Fruit fly (Drosophila melanogaster): ENCODE results near the gene mtgo.

Gene mtgo

dm6 chr2L:16597798-16598737 is 53.3 kb downstream of the mtgo start (continued):
- no peak for TF ChIP-seq gcm2 (GFP tag; optimal IDR thresholded peaks at IDR 0.05)
- TF ChIP-seq CG31441 (GFP tag; IDR thresholded peaks at IDR 0.05): peak; percentile 45; the same call in 1 of the 2 replicates
- peak; percentile 81 for TF ChIP-seq CG8388 (GFP tag; optimal IDR thresholded peaks at IDR 0.05)
- TF ChIP-seq salm (tag; optimal IDR thresholded peaks at IDR 0.05): peak; percentile 42
- peak; percentile 62 for TF ChIP-seq CG12236 (GFP tag; optimal IDR thresholded peaks at IDR 0.05)
- TF ChIP-seq CG3065 (GFP tag; optimal IDR thresholded peaks at IDR 0.05): peak; percentile 18
- TF ChIP-seq gsb-n (tag; optimal IDR thresholded peaks at IDR 0.05): peak; percentile 74
- TF ChIP-seq dan (GFP tag; IDR thresholded peaks at IDR 0.05): no peak
- no peak for TF ChIP-seq jigr1 (GFP tag; IDR thresholded peaks at IDR 0.05)
- TF ChIP-seq ci (GFP tag; IDR thresholded peaks at IDR 0.05): peak; percentile 86
- no peak for TF ChIP-seq D19B (GFP tag; optimal IDR thresholded peaks at IDR 0.05)
- TF ChIP-seq NfI (GFP tag; optimal IDR thresholded peaks at IDR 0.05): peak; percentile 62
- TF ChIP-seq gfzf (GFP tag; optimal IDR thresholded peaks at IDR 0.05): no peak
- TF ChIP-seq pho (GFP tag; optimal IDR thresholded peaks at IDR 0.05): no peak
- no peak for TF ChIP-seq luna (GFP tag; optimal IDR thresholded peaks at IDR 0.05)
- TF ChIP-seq Neu2 (GFP tag; optimal IDR thresholded peaks at IDR 0.05; ENCODE audit: borderline replicate concordance): no peak
- TF ChIP-seq CG2875 (GFP tag; optimal IDR thresholded peaks at IDR 0.05): peak; percentile 62
- TF ChIP-seq CG6254 (GFP tag; optimal IDR thresholded peaks at IDR 0.05): peak; percentile 49
- peak; percentile 53 for TF ChIP-seq CG8089 (GFP tag; optimal IDR thresholded peaks at IDR 0.05)
- peak; percentile 17 for TF ChIP-seq CG3163 (GFP tag; optimal IDR thresholded peaks at IDR 0.05)
- TF ChIP-seq odd (GFP tag; optimal IDR thresholded peaks at IDR 0.05): peak; percentile 20
- TF ChIP-seq Doc3 (GFP tag; IDR thresholded peaks at IDR 0.05; ENCODE audit: partially characterized antibody): no peak
- TF ChIP-seq CG12391 (tag; optimal IDR thresholded peaks at IDR 0.05): peak; percentile 62
- TF ChIP-seq CG4424 (GFP tag; optimal IDR thresholded peaks at IDR 0.05): peak; percentile 35
- TF ChIP-seq CG14667 (GFP tag; IDR thresholded peaks at IDR 0.05): no peak
- peak; percentile 55 for TF ChIP-seq CoRest (tag; optimal IDR thresholded peaks at IDR 0.05)
- TF ChIP-seq ranshi (GFP tag; IDR thresholded peaks at IDR 0.05): peak; percentile 30; the same call in 1 of the 2 replicates
- TF ChIP-seq bab2 (GFP tag; optimal IDR thresholded peaks at IDR 0.05): peak; percentile 34
- peak; percentile 47; the same call in 2 of the 3 replicates for TF ChIP-seq otp (GFP tag; IDR thresholded peaks at IDR 0.05)
- TF ChIP-seq Nf-YC (tag; optimal IDR thresholded peaks at IDR 0.05): no peak
- no peak for TF ChIP-seq nau (GFP tag; optimal IDR thresholded peaks at IDR 0.05)
- TF ChIP-seq CG1024 (GFP tag; IDR thresholded peaks at IDR 0.05): peak; percentile 33; the same call in 1 of the 2 replicates
- no peak for TF ChIP-seq tll (GFP tag; optimal IDR thresholded peaks at IDR 0.05)
- TF ChIP-seq ind (GFP tag; optimal IDR thresholded peaks at IDR 0.05): peak; percentile 14
- TF ChIP-seq CG13296 (GFP tag; optimal IDR thresholded peaks at IDR 0.05): no peak
- peak; percentile 4 for TF ChIP-seq CG15696 (tag; optimal IDR thresholded peaks at IDR 0.05)
- peak; percentile 54 for TF ChIP-seq CG17385 (GFP tag; optimal IDR thresholded peaks at IDR 0.05)
- no peak for TF ChIP-seq YL-1 (GFP tag; optimal IDR thresholded peaks at IDR 0.05)
- TF ChIP-seq CG1832 (GFP tag; optimal IDR thresholded peaks at IDR 0.05): no peak
- no peak for TF ChIP-seq Tbp (GFP tag; optimal IDR thresholded peaks at IDR 0.05)
- peak; percentile 54 for TF ChIP-seq CG15269 (tag; optimal IDR thresholded peaks at IDR 0.05)
- TF ChIP-seq CG4617 (GFP tag; optimal IDR thresholded peaks at IDR 0.05; ENCODE audit: borderline replicate concordance): no peak
- no peak for TF ChIP-seq CG8765 (GFP tag; IDR thresholded peaks at IDR 0.05)
- TF ChIP-seq sqz (GFP tag; optimal IDR thresholded peaks at IDR 0.05): no peak
- peak in 1 of 2 experiments; percentile 47 for TF ChIP-seq eve (GFP tag; optimal IDR thresholded peaks at IDR 0.05)
- no peak for TF ChIP-seq vnd (GFP tag; IDR thresholded peaks at IDR 0.05; ENCODE audit: partially characterized antibody)
- no peak; the same call in 1 of the 2 replicates for TF ChIP-seq chm (GFP tag; IDR thresholded peaks at IDR 0.05)
- peak; percentile 78 for TF ChIP-seq CG11504 (tag; optimal IDR thresholded peaks at IDR 0.05)

All from whole organism, embryonic.